Worm (Caenorhabditis elegans) whole organism, early embryonic: ENCODE data around the gene dhs-21.

ENCODE experiments used
- B0310.2 ChIP-seq: sonication (generic microtip); optimal IDR thresholded peaks from 2 replicates; lab custom pipeline; 2016; ENCODE audit warnings: mild to moderate bottlenecking, missing genetic modification characterization, missing compliant biosample characterization
- F13C5.2 ChIP-seq: sonication (generic microtip); optimal IDR thresholded peaks from 2 replicates; lab custom pipeline; 2017; ENCODE audit warnings: mild to moderate bottlenecking, missing genetic modification characterization, inconsistent platforms, missing compliant biosample characterization
- aly-1 ChIP-seq: sonication (generic microtip); optimal IDR thresholded peaks from 2 replicates; lab custom pipeline; 2016; ENCODE audit warnings: missing genetic modification characterization, missing compliant biosample characterization
- ama-1 ChIP-seq: fragments of 150-350 bp; optimal IDR thresholded peaks from 2 replicates; lab custom pipeline; 2014
- ceh-13 ChIP-seq: fragments of 200-800 bp; sonication (Bioruptor generic); optimal IDR thresholded peaks from 2 replicates; lab custom pipeline; 2018; ENCODE audit warnings: mild to moderate bottlenecking, missing genetic modification characterization, missing compliant biosample characterization
- ceh-36 ChIP-seq: sonication (generic microtip); optimal IDR thresholded peaks from 2 replicates; lab custom pipeline; 2016; ENCODE audit warnings: missing genetic modification characterization, inconsistent platforms, missing compliant biosample characterization
- ets-7 ChIP-seq: sonication (generic microtip); optimal IDR thresholded peaks from 2 replicates; lab custom pipeline; 2016; ENCODE audit warnings: missing genotype, missing genetic modification characterization, missing compliant biosample characterization
- flt-1 ChIP-seq: fragments of 200-800 bp; sonication (Bioruptor generic); IDR thresholded peaks from 2 replicates; pipeline ENCODE4 v1.3.6; 2022; ENCODE audit warnings: missing genetic modification characterization, missing compliant biosample characterization
- hmbx-1 ChIP-seq: sonication (generic microtip); optimal IDR thresholded peaks from 2 replicates; lab custom pipeline; 2016; ENCODE audit warnings: mild to moderate bottlenecking, missing genetic modification characterization, missing compliant biosample characterization
- hmg-4 ChIP-seq: fragments of 200-800 bp; sonication (Bioruptor generic); optimal IDR thresholded peaks from 2 replicates; lab custom pipeline; 2018; ENCODE audit warnings: mild to moderate bottlenecking, missing genetic modification characterization, missing compliant biosample characterization
- hnd-1 ChIP-seq: sonication (generic microtip); optimal IDR thresholded peaks from 2 replicates; lab custom pipeline; 2016; ENCODE audit warnings: missing genetic modification characterization, missing compliant biosample characterization
- pes-1 ChIP-seq: fragments of 200-800 bp; sonication (Bioruptor generic); IDR thresholded peaks from 2 replicates; pipeline ENCODE4 v1.3.6; 2022; ENCODE audit warnings: missing genetic modification reagents, missing genetic modification characterization, missing compliant biosample characterization
- scrt-1 ChIP-seq: fragments of 200-800 bp; sonication (Bioruptor generic); IDR thresholded peaks from 2 replicates; pipeline ENCODE4 v1.3.6; 2022; ENCODE audit warnings: missing genetic modification characterization, missing compliant biosample characterization
- sea-1 ChIP-seq: fragments of 200-800 bp; sonication (Bioruptor generic); conservative IDR thresholded peaks from 2 replicates; pipeline ENCODE4 v1.3.6; 2022; ENCODE audit warnings: missing genetic modification characterization, missing compliant biosample characterization
- tbx-11 ChIP-seq: fragments of 200-800 bp; sonication (Bioruptor generic); IDR thresholded peaks from 2 replicates; pipeline ENCODE4 v1.3.6; 2022; ENCODE audit warnings: missing genetic modification characterization, missing compliant biosample characterization
- tbx-37 ChIP-seq: fragments of 200-800 bp; sonication (Bioruptor generic); conservative IDR thresholded peaks from 2 replicates; pipeline ENCODE4 v1.3.6; 2022; ENCODE audit warnings: missing genetic modification reagents, missing genetic modification characterization, missing compliant biosample characterization
- tra-4 ChIP-seq: sonication (generic microtip); optimal IDR thresholded peaks from 2 replicates; lab custom pipeline; 2017; ENCODE audit warnings: missing genetic modification characterization, missing compliant biosample characterization

Gene dhs-21

DNA sequence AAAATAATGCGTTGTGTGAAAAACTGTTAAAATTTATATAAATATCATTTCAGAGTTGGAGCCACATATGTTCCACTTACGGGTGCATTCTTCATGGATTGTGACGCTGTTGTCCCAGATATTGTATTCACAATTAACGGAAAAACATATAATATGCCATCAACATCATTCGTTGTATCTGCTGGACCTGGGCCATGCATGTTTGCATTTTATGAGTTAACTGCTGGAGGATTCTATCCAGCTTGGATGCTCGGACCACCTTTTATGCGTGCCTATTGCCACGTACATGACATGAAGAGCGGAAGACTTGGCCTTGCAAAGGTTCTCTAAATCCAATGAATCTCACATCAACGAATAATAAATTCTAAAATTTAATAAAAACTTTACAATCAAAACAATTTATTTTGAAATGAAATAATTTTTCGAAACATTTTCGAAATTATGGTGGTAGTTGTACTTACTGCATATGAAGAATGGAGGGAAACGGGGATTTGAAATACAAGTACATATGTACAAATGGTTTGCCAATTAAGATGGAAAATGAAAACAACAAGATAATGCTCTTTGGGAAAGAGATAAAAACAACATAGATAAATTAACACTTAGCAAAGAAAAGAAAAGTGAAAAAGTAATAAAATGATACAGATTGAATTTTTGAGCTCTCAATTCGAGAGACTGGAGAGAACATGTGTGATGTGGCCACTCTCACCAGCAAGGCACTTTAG, 10.5 kb upstream of the dhs-21 start:
- no peak for TF ChIP-seq ama-1 (lab: Kevin White, UChicago)
- no peak for TF ChIP-seq aly-1 (tag; lab: Kevin White, UChicago)
- no peak for TF ChIP-seq ceh-36
- TF ChIP-seq tra-4 (tag; lab: Kevin White, UChicago), result no peak
- TF ChIP-seq tbx-11 (GFP tag; lab: Robert Waterston, UW), result no peak
- TF ChIP-seq scrt-1 (GFP tag; lab: Robert Waterston, UW), result no peak
- TF ChIP-seq hnd-1, result no peak
- no peak for TF ChIP-seq B0310.2 (tag; lab: Kevin White, UChicago)
- no peak for TF ChIP-seq sea-1 (GFP tag; lab: Robert Waterston, UW)
- no peak for TF ChIP-seq F13C5.2 (tag; lab: Kevin White, UChicago)
- no peak for TF ChIP-seq flt-1 (GFP tag; lab: Robert Waterston, UW)
- no peak for TF ChIP-seq hmg-4 (GFP tag; lab: Kevin White, UChicago)
- TF ChIP-seq tbx-37 (GFP tag; lab: Robert Waterston, UW), result no peak

DNA sequence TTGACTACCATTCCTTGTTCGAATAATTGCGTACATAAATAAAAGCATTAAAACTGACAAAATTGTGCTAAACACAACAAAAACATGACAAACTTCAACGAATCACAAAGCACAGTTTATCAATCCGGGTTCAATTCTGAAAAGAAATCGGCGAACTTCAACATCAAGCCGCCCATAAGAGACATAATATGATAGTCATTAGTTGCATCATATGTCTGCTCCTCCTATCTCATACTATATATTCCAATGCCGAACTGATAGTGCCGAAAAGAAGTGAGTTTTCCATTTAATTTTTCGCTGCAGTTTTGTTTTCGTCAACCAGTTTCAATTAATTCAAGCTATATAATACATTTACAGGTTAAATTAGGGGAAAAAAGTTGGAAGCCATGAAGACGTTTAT, 8.2 kb upstream of the dhs-21 start, which contains the start of gene hrg-7:
TSS of gene hrg-7 (plus strand) at position 358 of the 400 bp plus-strand sequence.
- no peak for TF ChIP-seq tbx-37 (GFP tag; lab: Robert Waterston, UW)
- TF ChIP-seq scrt-1 (GFP tag; lab: Robert Waterston, UW), result no peak
- TF ChIP-seq B0310.2 (tag; lab: Kevin White, UChicago), result no peak
- TF ChIP-seq hmbx-1 (tag; lab: Kevin White, UChicago), result no peak
- TF ChIP-seq hmg-4 (GFP tag; lab: Kevin White, UChicago), result no peak

DNA sequence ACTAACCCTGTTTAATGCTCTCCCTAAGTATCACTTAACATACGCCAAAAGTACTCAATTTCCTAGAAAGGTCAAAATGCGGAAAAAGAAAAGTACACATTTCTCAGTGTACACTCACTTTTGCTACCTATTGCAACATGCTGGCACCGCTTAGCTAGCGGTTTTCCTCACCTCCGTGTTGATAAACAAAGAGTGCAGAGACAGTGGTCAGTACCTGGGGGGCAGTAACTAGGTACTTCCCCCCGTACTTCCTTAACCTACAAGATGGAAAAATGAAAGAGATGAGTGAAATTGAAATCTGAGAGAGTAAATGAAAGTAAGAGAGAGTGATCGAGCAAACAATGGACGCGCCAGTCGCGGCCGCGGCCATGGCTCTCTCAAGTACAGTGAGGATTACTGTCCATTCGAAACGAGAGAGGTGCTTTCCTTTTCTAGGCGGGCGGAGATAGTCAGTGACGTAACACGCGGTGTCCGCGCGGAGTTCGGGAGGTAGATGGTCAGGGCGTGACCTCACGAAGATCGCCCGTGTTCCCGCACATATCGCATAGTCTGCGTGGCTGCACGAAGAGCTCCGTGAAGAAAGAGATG, 2.8 kb upstream of the dhs-21 start, which contains the start of gene cky-1:
TSS of gene cky-1 (plus strand) at position 538 of the 588 bp plus-strand sequence.
- TF ChIP-seq hmbx-1 (tag; lab: Kevin White, UChicago), result no peak
- no peak for TF ChIP-seq tbx-37 (GFP tag; lab: Robert Waterston, UW)
- TF ChIP-seq flt-1 (GFP tag; lab: Robert Waterston, UW), result no peak
- no peak for TF ChIP-seq tbx-11 (GFP tag; lab: Robert Waterston, UW)
- TF ChIP-seq pes-1, result no peak
- no peak for TF ChIP-seq ets-7
- TF ChIP-seq tra-4 (tag; lab: Kevin White, UChicago), result no peak
- TF ChIP-seq sea-1 (GFP tag; lab: Robert Waterston, UW), result no peak
- TF ChIP-seq ceh-36, result no peak
- TF ChIP-seq hnd-1, result no peak
- no peak for TF ChIP-seq ceh-13 (GFP tag; lab: Kevin White, UChicago)
- no peak for TF ChIP-seq scrt-1 (GFP tag; lab: Robert Waterston, UW)
- TF ChIP-seq B0310.2 (tag; lab: Kevin White, UChicago), result no peak
- no peak for TF ChIP-seq hmg-4 (GFP tag; lab: Kevin White, UChicago)
- no peak for TF ChIP-seq aly-1 (tag; lab: Kevin White, UChicago)
- no peak for TF ChIP-seq ama-1 (lab: Kevin White, UChicago)
- TF ChIP-seq F13C5.2 (tag; lab: Kevin White, UChicago), result no peak

DNA sequence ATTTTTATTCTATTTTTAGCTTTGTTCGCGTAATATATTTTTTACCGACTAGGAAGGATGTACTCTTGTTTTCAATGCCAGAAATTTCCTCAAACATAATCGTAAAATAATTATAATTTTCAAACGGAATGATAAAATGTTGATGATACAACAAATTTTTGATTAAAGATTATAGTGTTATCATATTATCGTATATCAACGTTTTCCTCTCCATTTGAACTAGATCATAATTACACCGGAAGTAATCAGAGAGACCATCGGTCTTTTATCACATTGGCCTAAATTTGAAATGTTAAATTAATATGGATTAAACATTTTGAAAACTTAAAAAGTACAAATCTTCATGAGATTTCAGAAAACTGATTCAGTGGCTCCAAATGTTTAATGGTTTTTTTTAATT, 711 bp downstream of the dhs-21 start:
- TF ChIP-seq ceh-13 (GFP tag; lab: Kevin White, UChicago) (no peak), tbx-11 (GFP tag; lab: Robert Waterston, UW) (no peak), hmg-4 (GFP tag; lab: Kevin White, UChicago) (no peak), ama-1 (lab: Kevin White, UChicago) (no peak), sea-1 (GFP tag; lab: Robert Waterston, UW) (no peak), ets-7 (no peak), tra-4 (tag; lab: Kevin White, UChicago) (no peak), flt-1 (GFP tag; lab: Robert Waterston, UW) (no peak), scrt-1 (GFP tag; lab: Robert Waterston, UW) (no peak), aly-1 (tag; lab: Kevin White, UChicago) (no peak), B0310.2 (tag; lab: Kevin White, UChicago) (no peak)

DNA sequence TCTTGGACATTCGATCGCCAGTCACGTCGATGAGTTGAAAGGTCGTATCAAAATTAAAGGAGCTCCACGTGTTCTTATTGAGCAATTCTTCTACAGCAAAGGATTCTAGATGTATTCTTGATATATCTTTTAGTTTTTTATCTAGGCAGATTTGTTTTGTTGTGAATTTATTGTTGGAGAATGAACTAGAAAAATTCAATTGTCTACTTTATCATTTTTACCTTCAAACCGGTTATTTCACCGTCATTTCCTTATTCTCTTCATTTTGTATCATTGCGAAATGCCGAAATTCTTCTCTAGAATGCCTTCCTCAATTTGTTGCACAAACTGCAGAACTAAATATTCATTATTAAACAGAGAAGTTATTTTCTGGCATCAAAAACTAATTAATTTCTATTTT, 4.2 kb downstream of the dhs-21 start, which contains the start of gene R11D1.10:
TSS of gene R11D1.10 (plus strand) at position 301 of the 400 bp plus-strand sequence.
- TF ChIP-seq ceh-13 (GFP tag; lab: Kevin White, UChicago) (no peak), tbx-11 (GFP tag; lab: Robert Waterston, UW) (no peak), sea-1 (GFP tag; lab: Robert Waterston, UW) (no peak), flt-1 (GFP tag; lab: Robert Waterston, UW) (no peak), ets-7 (no peak), hmg-4 (GFP tag; lab: Kevin White, UChicago) (no peak), pes-1 (no peak), scrt-1 (GFP tag; lab: Robert Waterston, UW) (no peak)

DNA sequence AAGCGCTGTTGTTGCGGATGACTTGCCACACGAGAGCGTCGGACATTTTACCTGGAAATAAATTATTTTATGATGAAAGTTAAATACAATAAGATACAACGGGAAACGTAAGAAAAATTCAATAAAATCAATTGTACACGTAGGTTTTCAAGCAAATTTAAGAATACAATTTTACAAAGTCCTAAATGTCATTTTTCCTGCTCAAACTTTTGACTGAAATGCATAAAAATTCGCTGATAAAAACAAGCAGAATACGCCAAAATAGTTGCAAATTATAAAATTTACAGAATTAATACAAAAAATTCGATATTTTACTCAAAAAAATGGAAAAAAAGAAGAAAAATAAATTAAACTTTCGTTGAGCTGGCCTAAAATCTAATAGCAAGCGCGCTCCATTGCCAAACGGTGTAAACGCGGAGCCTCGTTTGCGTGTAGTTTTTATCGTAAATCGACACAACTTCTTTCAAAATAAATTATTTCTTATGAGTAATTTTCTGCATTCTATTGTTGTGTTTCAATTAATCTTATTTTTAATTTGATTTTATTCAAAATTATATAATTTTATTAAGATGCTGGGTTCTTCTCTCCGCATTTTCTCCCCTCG, 5.3 kb downstream of the dhs-21 start, which contains the start of the genes rpl-28 and mrpl-49:
TSS of gene rpl-28 (minus strand) at position 51 of the 604 bp plus-strand sequence.
TSS of gene mrpl-49 (plus strand) at position 570 of the 604 bp plus-strand sequence.
- TF ChIP-seq F13C5.2 (tag; lab: Kevin White, UChicago) (peak; percentile 33), ceh-13 (GFP tag; lab: Kevin White, UChicago) (no peak)

DNA sequence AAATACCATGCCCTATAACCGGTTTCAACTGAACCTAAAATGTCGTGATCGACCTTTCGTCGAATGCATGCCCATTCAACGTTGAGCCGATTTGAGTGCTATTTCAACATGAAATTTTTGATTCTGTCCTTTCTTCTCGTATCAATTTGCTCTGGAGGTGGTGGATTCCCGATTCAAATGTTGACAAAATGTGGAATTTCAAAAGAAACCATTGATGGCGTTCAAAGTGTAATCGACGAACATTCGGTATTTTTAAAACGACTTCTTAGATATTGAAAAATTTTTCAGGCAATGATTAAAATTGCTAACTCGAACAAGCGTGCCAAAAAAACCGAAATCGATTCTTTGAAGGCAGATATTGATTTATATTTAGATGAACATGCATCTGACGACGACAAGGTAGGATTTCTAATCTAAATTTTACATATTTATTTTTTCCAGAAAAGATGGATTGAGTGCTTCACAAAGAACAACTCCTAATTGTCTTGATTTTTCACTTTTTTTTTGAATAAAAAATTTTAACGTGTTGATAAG, 6.3 kb downstream of the dhs-21 start, which contains the start of gene R11D1.13:
TSS of gene R11D1.13 (plus strand) at position 51 of the 534 bp plus-strand sequence.
- TF ChIP-seq sea-1 (GFP tag; lab: Robert Waterston, UW), result no peak
- no peak for TF ChIP-seq hmbx-1 (tag; lab: Kevin White, UChicago)
- no peak for TF ChIP-seq hnd-1
- no peak for TF ChIP-seq ceh-36
- TF ChIP-seq scrt-1 (GFP tag; lab: Robert Waterston, UW), result no peak
- no peak for TF ChIP-seq tra-4 (tag; lab: Kevin White, UChicago)
- no peak for TF ChIP-seq F13C5.2 (tag; lab: Kevin White, UChicago)
- no peak for TF ChIP-seq flt-1 (GFP tag; lab: Robert Waterston, UW)
- no peak for TF ChIP-seq pes-1
- no peak for TF ChIP-seq aly-1 (tag; lab: Kevin White, UChicago)
